Worm (Caenorhabditis elegans) whole organism, L1 larva: Measurements from ENCODE around the gene R02D5.8.

Experiments
- ama-1 ChIP-seq: fragments of 150-350 bp; optimal IDR thresholded peaks from 2 replicates; lab custom pipeline; 2014
- blmp-1 ChIP-seq: fragments of 150-350 bp; optimal IDR thresholded peaks from 2 replicates; lab custom pipeline; 2014; ENCODE audit warnings: missing biosample characterization, missing genetic modification characterization
- elt-3 ChIP-seq, 6 experiments: fragments of 150-350 bp in 1 of 6; sonication (generic microtip); optimal IDR thresholded peaks; 2 replicates each; lab custom pipeline; 2017 to 2018; ENCODE audit warnings: missing biosample characterization in 6 of 6, missing genetic modification characterization in 6 of 6, inconsistent platforms in 1 of 6
- isw-1 ChIP-seq: fragments of 200-800 bp; sonication (Bioruptor generic); IDR thresholded peaks from 2 replicates; pipeline ENCODE4 v1.3.6; 2022; ENCODE audit warnings: missing genetic modification characterization, missing compliant biosample characterization
- lin-15B ChIP-seq: fragments of 150-350 bp; sonication (generic microtip); optimal IDR thresholded peaks from 3 replicates; lab custom pipeline; 2014; ENCODE audit warnings: missing biosample characterization, missing genetic modification characterization
- nhr-28 ChIP-seq: fragments of 150-350 bp; optimal IDR thresholded peaks from 2 replicates; lab custom pipeline; 2014; ENCODE audit warnings: missing biosample characterization, missing genetic modification characterization
- tbx-2 ChIP-seq: sonication (generic microtip); optimal IDR thresholded peaks from 2 replicates; lab custom pipeline; 2016; ENCODE audit warnings: missing genetic modification characterization, missing compliant biosample characterization

ce11 chrV:14510746-14511145, 8.4 kb downstream of the R02D5.8 start, which contains the start of gene R02D5.9:
- TF ChIP-seq lin-15B (tag; lab: Kevin White, UChicago): no peak
- no peak for TF ChIP-seq ama-1 (lab: Kevin White, UChicago)
- no peak for TF ChIP-seq nhr-28 (tag; lab: Kevin White, UChicago)
- TF ChIP-seq tbx-2 (tag; lab: Kevin White, UChicago): peak; percentile 42
- TF ChIP-seq isw-1 (GFP tag; lab: Robert Waterston, UW): no peak
- TF ChIP-seq elt-3 (tag; optimal IDR thresholded peaks at IDR 0.05; lab: Kevin White, UChicago): peak in 4 of 6 experiments; percentile 12 to 87 (median 22)
- peak; percentile 99 for TF ChIP-seq blmp-1 (tag; lab: Kevin White, UChicago)
